Fruit fly (Drosophila melanogaster): Measurements from ENCODE around the gene fw.

fw gene

dm6 chrX:12014131-12014530 is 10.4 kb upstream of the fw start:
- TF ChIP-seq pad (GFP tag; optimal IDR thresholded peaks at IDR 0.05) = no peak
- TF ChIP-seq kay (GFP tag; ENCODE audit: borderline replicate concordance) = peak; percentile 95

- no peak for TF ChIP-seq cic (GFP tag; optimal IDR thresholded peaks at IDR 0.05)
- TF ChIP-seq tj (GFP tag; optimal IDR thresholded peaks at IDR 0.05) = no peak
- no peak for TF ChIP-seq cnc (optimal IDR thresholded peaks at IDR 0.05)
- TF ChIP-seq Clk (GFP tag; optimal IDR thresholded peaks at IDR 0.05) = no peak
- no peak for TF ChIP-seq toe (GFP tag; optimal IDR thresholded peaks at IDR 0.05)
- no peak for TF ChIP-seq Crg-1 (GFP tag; optimal IDR thresholded peaks at IDR 0.05)
- TF ChIP-seq CG33017 (tag; optimal IDR thresholded peaks at IDR 0.05) = no peak
- TF ChIP-seq bab1 (GFP tag; optimal IDR thresholded peaks at IDR 0.05) = no peak
- TF ChIP-seq Hr96 (GFP tag; optimal IDR thresholded peaks at IDR 0.05) = no peak
- TF ChIP-seq CG5204 (GFP tag; optimal IDR thresholded peaks at IDR 0.05) = no peak
These were observed 9.4 kb upstream of the fw start for dm6 chrX:12013098-12013493.

- TF ChIP-seq tj (GFP tag; optimal IDR thresholded peaks at IDR 0.05) (peak; percentile 48), Crg-1 (GFP tag; optimal IDR thresholded peaks at IDR 0.05) (peak; percentile 12), CG14711 (tag; optimal IDR thresholded peaks at IDR 0.05) (no peak), Mnt (GFP tag; optimal IDR thresholded peaks at IDR 0.05) (no peak), bab1 (GFP tag; optimal IDR thresholded peaks at IDR 0.05) (peak; percentile 16), CG7045 (GFP tag; optimal IDR thresholded peaks at IDR 0.05) (no peak), kay (GFP tag; ENCODE audit: borderline replicate concordance) (peak; percentile 65), toe (GFP tag; optimal IDR thresholded peaks at IDR 0.05) (no peak), cic (GFP tag; optimal IDR thresholded peaks at IDR 0.05) (no peak), CG5204 (GFP tag; optimal IDR thresholded peaks at IDR 0.05) (no peak), CG11617 (GFP tag; optimal IDR thresholded peaks at IDR 0.05) (no peak), CG33017 (tag; optimal IDR thresholded peaks at IDR 0.05) (no peak), pad (GFP tag; optimal IDR thresholded peaks at IDR 0.05) (peak; percentile 40), ovo (GFP tag; optimal IDR thresholded peaks at IDR 0.05) (peak; percentile 81), CG7101 (tag; optimal IDR thresholded peaks at IDR 0.05) (no peak)
These were observed 8.7 kb upstream of the fw start, which contains the start of the genes CG1492 and regucalcin for dm6 chrX:12012149-12013097. TSS of gene CG1492 (minus strand) at chrX:12012211. TSS of gene regucalcin (plus strand) at chrX:12012377.

DNA sequence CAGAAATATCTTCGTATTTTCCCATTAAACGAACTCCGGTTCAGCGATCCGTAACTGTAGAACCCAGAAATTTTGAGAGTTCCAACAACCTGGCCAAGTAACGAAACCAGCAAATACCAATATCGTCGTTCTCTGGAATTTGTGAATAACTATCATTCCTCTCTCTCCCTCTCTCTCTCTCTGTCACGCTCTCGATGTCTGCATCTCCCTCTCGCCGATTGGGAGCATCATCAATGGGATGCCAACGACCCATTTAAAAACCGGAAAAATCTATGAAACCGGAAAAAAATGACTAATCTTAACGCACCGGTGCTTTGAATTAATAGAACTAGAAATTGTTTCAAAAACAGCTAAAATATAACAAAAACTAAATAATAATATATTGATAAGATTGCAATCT is 3.9 kb upstream of the fw start:
- no peak for TF ChIP-seq Clk (GFP tag; optimal IDR thresholded peaks at IDR 0.05)
- no peak for TF ChIP-seq kay (GFP tag; ENCODE audit: borderline replicate concordance)
- TF ChIP-seq tj (GFP tag; optimal IDR thresholded peaks at IDR 0.05) = no peak
- TF ChIP-seq ovo (GFP tag; optimal IDR thresholded peaks at IDR 0.05) = no peak
- no peak for TF ChIP-seq CG33017 (tag; optimal IDR thresholded peaks at IDR 0.05)
- TF ChIP-seq cic (GFP tag; optimal IDR thresholded peaks at IDR 0.05) = no peak
- TF ChIP-seq bab1 (GFP tag; optimal IDR thresholded peaks at IDR 0.05) = no peak
- TF ChIP-seq Hr96 (GFP tag; optimal IDR thresholded peaks at IDR 0.05) = no peak
- no peak for TF ChIP-seq CG7101 (tag; optimal IDR thresholded peaks at IDR 0.05)
- no peak for TF ChIP-seq Crg-1 (GFP tag; optimal IDR thresholded peaks at IDR 0.05)

DNA sequence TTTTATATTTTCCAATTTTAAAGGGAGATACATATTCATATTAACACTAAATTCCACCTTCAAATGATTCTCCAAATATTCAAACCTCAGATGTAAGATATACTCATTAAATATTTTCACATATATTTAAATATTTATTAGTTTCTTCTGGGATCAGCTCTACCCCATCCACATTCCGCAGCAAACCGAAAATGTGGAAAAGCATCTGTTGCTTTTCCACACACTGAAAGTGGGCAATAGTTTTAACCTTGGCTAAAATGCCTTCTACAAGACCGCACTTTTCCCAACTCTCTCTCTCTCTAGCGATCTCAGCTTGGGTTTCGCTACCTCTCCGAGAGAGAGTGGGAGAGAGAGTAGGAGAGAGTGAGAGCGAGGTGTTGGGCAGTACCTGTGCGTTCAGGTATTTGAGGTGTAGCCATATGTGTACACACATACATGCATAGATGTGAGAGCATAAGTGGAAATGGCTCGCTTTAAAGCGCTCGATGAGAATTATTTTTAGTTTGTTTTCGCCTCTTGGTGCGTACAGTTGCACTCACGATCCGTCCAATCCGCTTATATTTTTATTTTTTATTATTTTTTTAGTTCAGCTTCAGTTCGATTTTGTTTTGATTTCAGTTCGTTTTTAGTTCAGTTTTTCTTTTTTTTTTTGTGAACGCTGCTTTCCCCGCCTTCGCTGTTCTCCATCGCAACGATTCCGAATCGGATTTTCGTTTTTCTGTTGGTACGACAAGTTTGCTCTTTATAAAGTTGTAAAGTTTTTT is 3.1 kb upstream of the fw start, which contains the start of gene CG1806:
Gene CG1806 (plus strand): TSS at position 499 of the 764 bp plus-strand sequence.
- TF ChIP-seq tj (GFP tag; optimal IDR thresholded peaks at IDR 0.05) (peak; percentile 24), toe (GFP tag; optimal IDR thresholded peaks at IDR 0.05) (no peak), cic (GFP tag; optimal IDR thresholded peaks at IDR 0.05) (no peak), CG5204 (GFP tag; optimal IDR thresholded peaks at IDR 0.05) (no peak), Crg-1 (GFP tag; optimal IDR thresholded peaks at IDR 0.05) (no peak), CG11617 (GFP tag; optimal IDR thresholded peaks at IDR 0.05) (no peak), ovo (GFP tag; optimal IDR thresholded peaks at IDR 0.05) (no peak), Mnt (GFP tag; optimal IDR thresholded peaks at IDR 0.05) (peak; percentile 31), CG33017 (tag; optimal IDR thresholded peaks at IDR 0.05) (peak; percentile 13), CG7101 (tag; optimal IDR thresholded peaks at IDR 0.05) (no peak), kay (GFP tag; ENCODE audit: borderline replicate concordance) (no peak), CG1620 (GFP tag; optimal IDR thresholded peaks at IDR 0.05) (no peak), bab1 (GFP tag; optimal IDR thresholded peaks at IDR 0.05) (peak; percentile 65), Hr96 (GFP tag; optimal IDR thresholded peaks at IDR 0.05) (peak; percentile 25), Clk (GFP tag; optimal IDR thresholded peaks at IDR 0.05) (no peak), CG7045 (GFP tag; optimal IDR thresholded peaks at IDR 0.05) (no peak), CG14711 (tag; optimal IDR thresholded peaks at IDR 0.05) (no peak), cnc (optimal IDR thresholded peaks at IDR 0.05) (no peak), pad (GFP tag; optimal IDR thresholded peaks at IDR 0.05) (peak; percentile 88), CG12768 (GFP tag; optimal IDR thresholded peaks at IDR 0.05) (no peak)

DNA sequence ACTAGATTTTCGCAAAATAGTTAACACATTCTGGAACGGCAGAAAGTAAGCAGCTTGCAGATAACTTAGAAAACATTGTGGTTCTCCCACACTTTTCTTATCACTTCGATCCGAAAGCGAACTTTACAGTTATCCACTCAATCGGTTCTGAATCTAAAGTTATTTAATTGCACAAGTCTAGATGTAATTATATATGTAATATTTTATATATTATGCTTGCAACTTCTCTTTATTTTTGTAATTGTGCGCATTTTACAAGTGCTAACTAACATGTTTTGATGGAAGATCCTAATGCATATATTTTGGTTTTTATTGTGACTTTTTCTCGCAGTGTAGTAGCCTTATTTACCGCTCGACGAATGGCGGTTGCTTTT is 668 bp upstream of the fw start:
- no peak for TF ChIP-seq CG12768 (GFP tag; optimal IDR thresholded peaks at IDR 0.05)

All from whole organism, adult.